Fruit fly (Drosophila melanogaster): ENCODE data around the gene Eig71Eh.

Eig71Eh gene

dm6 chr3L:15675111-15675510, 15.9 kb upstream of the Eig71Eh start (continued):
- TF ChIP-seq CG11085 (GFP tag; IDR thresholded peaks at IDR 0.05) (no peak), ro (GFP tag; IDR thresholded peaks at IDR 0.05) (no peak), Nf-YA (GFP tag; IDR thresholded peaks at IDR 0.05) (no peak), CG9215 (GFP tag; IDR thresholded peaks at IDR 0.05) (0 out of 2 replicates have a peak, but pooled peaks have one; percentile 13), CG8478 (optimal IDR thresholded peaks at IDR 0.05) (no peak), kay (GFP tag; optimal IDR thresholded peaks at IDR 0.05) (no peak), CG11695 (GFP tag; IDR thresholded peaks at IDR 0.05) (0 out of 3 replicates have a peak, but pooled peaks have one; percentile 44), NK7.1 (GFP tag; optimal IDR thresholded peaks at IDR 0.05) (peak; percentile 5), ftz-f1 (GFP tag; optimal IDR thresholded peaks at IDR 0.05) (no peak), CG15011 (GFP tag; optimal IDR thresholded peaks at IDR 0.05) (no peak), ttk (GFP tag; IDR thresholded peaks at IDR 0.05) (peak; percentile 55; the same call in 1 of the 2 replicates), dimm (GFP tag; IDR thresholded peaks at IDR 0.05) (0 out of 2 replicates have a peak, but pooled peaks have one; percentile 16), mld (GFP tag; IDR thresholded peaks at IDR 0.05; ENCODE audit: partially characterized antibody) (no peak), grn (GFP tag; optimal IDR thresholded peaks at IDR 0.05) (no peak), disco-r (GFP tag; optimal IDR thresholded peaks at IDR 0.05) (peak; percentile 13), CG10979 (tag; optimal IDR thresholded peaks at IDR 0.05) (peak; percentile 93), Adf1 (GFP tag; IDR thresholded peaks at IDR 0.05) (no peak), fru (optimal IDR thresholded peaks at IDR 0.05) (no peak), nerfin-1 (tag; optimal IDR thresholded peaks at IDR 0.05) (peak; percentile 66), Poxn (GFP tag; IDR thresholded peaks at IDR 0.05) (no peak), CG17359 (tag; optimal IDR thresholded peaks at IDR 0.05) (peak; percentile 52), Hmx (GFP tag; optimal IDR thresholded peaks at IDR 0.05) (no peak), CG10366 (GFP tag; IDR thresholded peaks at IDR 0.05) (peak; percentile 32; the same call in 1 of the 2 replicates), Lpt (GFP tag; optimal IDR thresholded peaks at IDR 0.05) (no peak), cg (GFP tag; optimal IDR thresholded peaks at IDR 0.05) (no peak), CG10462 (GFP tag; optimal IDR thresholded peaks at IDR 0.05) (peak; percentile 57), CG11398 (GFP tag; optimal IDR thresholded peaks at IDR 0.05) (no peak), Side (GFP tag; optimal IDR thresholded peaks at IDR 0.05) (peak; percentile 45), CG6854 (GFP tag; optimal IDR thresholded peaks at IDR 0.05) (no peak), CG5245 (GFP tag; optimal IDR thresholded peaks at IDR 0.05) (peak; percentile 43), CG6765 (GFP tag; optimal IDR thresholded peaks at IDR 0.05) (no peak), p53 (GFP tag; optimal IDR thresholded peaks at IDR 0.05) (no peak), CG12769 (tag; optimal IDR thresholded peaks at IDR 0.05) (peak; percentile 5), Bdp1 (GFP tag; optimal IDR thresholded peaks at IDR 0.05) (peak; percentile 45), corto (GFP tag; optimal IDR thresholded peaks at IDR 0.05) (no peak), sima (GFP tag; optimal IDR thresholded peaks at IDR 0.05) (no peak), CG8924 (tag; optimal IDR thresholded peaks at IDR 0.05) (peak; percentile 67), Usf (GFP tag; optimal IDR thresholded peaks at IDR 0.05) (peak; percentile 62), cad (GFP tag; optimal IDR thresholded peaks at IDR 0.05) (no peak), Dll (GFP tag; IDR thresholded peaks at IDR 0.05; ENCODE audit: partially characterized antibody) (no peak), CG10274 (GFP tag; optimal IDR thresholded peaks at IDR 0.05) (no peak), eyg (GFP tag; optimal IDR thresholded peaks at IDR 0.05) (no peak), ac (GFP tag; optimal IDR thresholded peaks at IDR 0.05) (peak; percentile 80), z (GFP tag; IDR thresholded peaks at IDR 0.05) (0 out of 3 replicates have a peak, but pooled peaks have one; percentile 25), hbn (GFP tag; IDR thresholded peaks at IDR 0.05; ENCODE audit: partially characterized antibody) (no peak), slp2 (GFP tag; optimal IDR thresholded peaks at IDR 0.05) (peak; percentile 53), CG14441 (GFP tag; IDR thresholded peaks at IDR 0.05) (no peak), CG9932 (GFP tag; IDR thresholded peaks at IDR 0.05) (no peak), CG7786 (GFP tag; optimal IDR thresholded peaks at IDR 0.05) (peak; percentile 44), Awh (GFP tag; IDR thresholded peaks at IDR 0.05) (peak; percentile 47; the same call in 1 of the 2 replicates), otp (GFP tag; IDR thresholded peaks at IDR 0.05) (peak; percentile 79; the same call in 2 of the 3 replicates), gem (tag; optimal IDR thresholded peaks at IDR 0.05) (peak; percentile 87), zfh2 (GFP tag; optimal IDR thresholded peaks at IDR 0.05) (no peak)

Measured in whole organism, embryonic.